Worm (Caenorhabditis elegans): ENCODE results near the gene R07G3.7.

DNA sequence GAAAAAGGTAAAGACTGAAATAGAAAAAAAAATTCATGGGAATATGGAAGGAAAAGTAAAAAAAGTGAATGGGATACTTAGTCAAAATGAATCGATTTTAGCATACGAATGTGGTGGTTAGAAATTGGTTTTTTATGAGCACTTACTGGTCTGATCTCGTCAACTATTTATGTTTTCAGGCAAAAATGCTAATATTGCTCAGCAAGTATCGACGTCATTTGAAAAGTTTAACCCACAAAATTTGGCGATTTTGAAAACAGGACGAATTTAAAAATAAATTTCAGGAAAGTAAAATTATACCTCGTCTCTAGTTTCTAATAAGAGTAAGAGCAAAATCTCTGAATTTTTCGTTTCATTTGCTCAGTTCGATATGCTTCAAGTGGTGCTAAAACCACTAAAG, 29.7 kb upstream of the R07G3.7 start:
- TF ChIP-seq pqm-1 (tag; optimal IDR thresholded peaks at IDR 0.05) (no peak), ceh-9 (tag; optimal IDR thresholded peaks at IDR 0.05) (no peak), pag-3 (tag; optimal IDR thresholded peaks at IDR 0.05; ENCODE audit: borderline replicate concordance) (no peak), dve-1 (tag; optimal IDR thresholded peaks at IDR 0.05) (no peak), hlh-30 (tag; optimal IDR thresholded peaks at IDR 0.05; ENCODE audit: insufficient read depth) (no peak), ceh-22 (tag; optimal IDR thresholded peaks at IDR 0.05) (no peak), ttx-3 (tag; optimal IDR thresholded peaks at IDR 0.05) (no peak), C08G9.2 (tag; optimal IDR thresholded peaks at IDR 0.05) (no peak), ahr-1 (tag; optimal IDR thresholded peaks at IDR 0.05) (no peak), pha-4 (tag; optimal IDR thresholded peaks at IDR 0.05) (no peak), elt-2 (tag; optimal IDR thresholded peaks at IDR 0.05) (no peak), eyg-1 (tag; optimal IDR thresholded peaks at IDR 0.05) (no peak)
